Fruit fly (Drosophila melanogaster) whole organism, embryonic: ENCODE results near the gene rec.

Source experiments
- Atf-2 ChIP-seq: fragments of 200-800 bp; sonication (Bioruptor generic); optimal IDR thresholded peaks from 2 replicates; lab custom pipeline; 2016; ENCODE audit warnings: missing biosample characterization, missing genetic modification characterization
- B-H1 ChIP-seq: fragments of 200-800 bp; sonication (Bioruptor generic); IDR thresholded peaks from 3 replicates; pipeline ENCODE4 v1.3.6; 2022; ENCODE audit warnings: missing biosample characterization, missing genetic modification characterization
- Bteb2 ChIP-seq: fragments of 200-800 bp; sonication (Bioruptor generic); optimal IDR thresholded peaks from 2 replicates; lab custom pipeline; 2016; ENCODE audit warnings: missing biosample characterization, missing genetic modification characterization
- CG10543 ChIP-seq: fragments of 200-800 bp; sonication (Bioruptor generic); optimal IDR thresholded peaks from 3 replicates; lab custom pipeline; 2017; ENCODE audit warnings: missing biosample characterization, mild to moderate bottlenecking, missing genetic modification characterization, moderate library complexity
- CG11247 ChIP-seq: fragments of 200-800 bp; sonication (Bioruptor generic); IDR thresholded peaks from 2 replicates; pipeline ENCODE4 v1.3.6; 2022; ENCODE audit warnings: missing biosample characterization, missing genetic modification characterization
- CG11398 ChIP-seq: fragments of 200-800 bp; sonication (Bioruptor generic); optimal IDR thresholded peaks from 2 replicates; lab custom pipeline; 2016; ENCODE audit warnings: missing biosample characterization, missing genetic modification characterization
- CG11696 ChIP-seq: fragments of 200-800 bp; sonication (Bioruptor generic); IDR thresholded peaks from 2 replicates; pipeline ENCODE4 v1.3.6; 2022; ENCODE audit warnings: missing biosample characterization, missing genetic modification characterization
- CG13424 ChIP-seq: fragments of 200-800 bp; sonication (Bioruptor generic); optimal IDR thresholded peaks from 2 replicates; lab custom pipeline; 2019; ENCODE audit warnings: missing biosample characterization, mild to moderate bottlenecking, missing genetic modification characterization, moderate library complexity
- CG17912 ChIP-seq: fragments of 200-800 bp; sonication (Bioruptor generic); optimal IDR thresholded peaks from 2 replicates; lab custom pipeline; 2018; ENCODE audit warnings: missing biosample characterization, mild to moderate bottlenecking, missing genetic modification characterization
- CG18262 ChIP-seq: fragments of 200-800 bp; optimal IDR thresholded peaks from 3 replicates; lab custom pipeline; 2019; ENCODE audit warnings: missing biosample characterization, mild to moderate bottlenecking, missing genetic modification characterization, moderate library complexity
- CG2712 ChIP-seq: fragments of 200-800 bp; optimal IDR thresholded peaks from 3 replicates; lab custom pipeline; 2019; ENCODE audit warnings: missing biosample characterization, mild to moderate bottlenecking, missing genetic modification characterization, moderate library complexity
- CG31224 ChIP-seq: fragments of 200-800 bp; sonication (Bioruptor generic); IDR thresholded peaks from 2 replicates; pipeline ENCODE4 v1.3.6; 2022; ENCODE audit warnings: missing biosample characterization, missing genetic modification characterization
- CG31441 ChIP-seq: fragments of 200-800 bp; sonication (Bioruptor generic); IDR thresholded peaks from 2 replicates; pipeline ENCODE4 v1.3.6; 2022; ENCODE audit warnings: missing biosample characterization, missing genetic modification characterization
- CG32767 ChIP-seq: fragments of 200-800 bp; sonication (Bioruptor generic); IDR thresholded peaks from 2 replicates; pipeline ENCODE4 v1.3.6; 2022; ENCODE audit warnings: missing biosample characterization, missing genetic modification characterization
- CG4282 ChIP-seq: fragments of 200-800 bp; sonication (Bioruptor generic); optimal IDR thresholded peaks from 2 replicates; lab custom pipeline; 2016; ENCODE audit warnings: missing biosample characterization, missing genetic modification characterization
- CG4617 ChIP-seq: fragments of 200-800 bp; sonication (Bioruptor generic); optimal IDR thresholded peaks from 3 replicates; lab custom pipeline; 2016; ENCODE audit warnings: missing biosample characterization, missing genetic modification characterization, borderline replicate concordance
- CG6175 ChIP-seq: fragments of 200-800 bp; sonication (Bioruptor generic); IDR thresholded peaks from 3 replicates; pipeline ENCODE4 v1.3.6; 2022; ENCODE audit warnings: missing biosample characterization, missing genetic modification characterization
- CG7556 ChIP-seq: fragments of 200-800 bp; sonication (Bioruptor generic); optimal IDR thresholded peaks from 2 replicates; lab custom pipeline; 2017; ENCODE audit warnings: missing biosample characterization, mild to moderate bottlenecking, missing genetic modification characterization
- CG8765 ChIP-seq: fragments of 200-800 bp; sonication (Bioruptor generic); IDR thresholded peaks from 2 replicates; pipeline ENCODE4 v1.3.6; 2022; ENCODE audit warnings: missing biosample characterization, missing genetic modification characterization
- CG9817 ChIP-seq: fragments of 200-800 bp; sonication (Bioruptor generic); optimal IDR thresholded peaks from 2 replicates; lab custom pipeline; 2018; ENCODE audit warnings: missing biosample characterization, mild to moderate bottlenecking, missing genetic modification characterization, moderate library complexity
- Dbx ChIP-seq: fragments of 200-800 bp; sonication (Bioruptor generic); IDR thresholded peaks from 3 replicates; pipeline ENCODE4 v1.3.6; 2022; ENCODE audit warnings: missing biosample characterization, missing genetic modification characterization
- Dref ChIP-seq: fragments of 200-800 bp; sonication (Bioruptor generic); IDR thresholded peaks from 2 replicates; pipeline ENCODE4 v1.3.6; 2022; ENCODE audit warnings: missing biosample characterization, missing genetic modification characterization
- E2f1 ChIP-seq: fragments of 200-800 bp; sonication (Bioruptor generic); IDR thresholded peaks from 2 replicates; pipeline ENCODE4 v1.3.6; 2022; ENCODE audit warnings: missing biosample characterization, missing genetic modification characterization
- Ets65A ChIP-seq: fragments of 200-800 bp; sonication (Bioruptor generic); peaks from one replicate; lab custom pipeline; 2016; ENCODE audit warnings: missing biosample characterization, missing genetic modification characterization
- Gsc ChIP-seq: fragments of 200-800 bp; sonication (Bioruptor generic); IDR thresholded peaks from 2 replicates; pipeline ENCODE4 v1.3.6; 2022; ENCODE audit warnings: missing biosample characterization, missing genetic modification characterization
- Kr ChIP-seq: fragments of 200-800 bp; sonication (Bioruptor generic); optimal IDR thresholded peaks from 2 replicates; lab custom pipeline; 2017; ENCODE audit warnings: missing biosample characterization, mild to moderate bottlenecking, missing genetic modification characterization
- MTF-1 ChIP-seq: fragments of 200-800 bp; sonication (Bioruptor generic); optimal IDR thresholded peaks from 2 replicates; lab custom pipeline; 2018; ENCODE audit warnings: missing biosample characterization, mild to moderate bottlenecking, missing genetic modification characterization, borderline replicate concordance
- PHDP ChIP-seq: fragments of 200-800 bp; sonication (Bioruptor generic); optimal IDR thresholded peaks from 3 replicates; lab custom pipeline; 2018; ENCODE audit warnings: missing biosample characterization, mild to moderate bottlenecking, missing genetic modification characterization, moderate library complexity
- Taf1 ChIP-seq: fragments of 200-800 bp; sonication (Bioruptor generic); IDR thresholded peaks from 2 replicates; pipeline ENCODE4 v1.3.6; 2022; ENCODE audit warnings: missing biosample characterization, missing genetic modification characterization
- Usf ChIP-seq: fragments of 200-800 bp; sonication (Bioruptor generic); optimal IDR thresholded peaks from 2 replicates; lab custom pipeline; 2017; ENCODE audit warnings: missing genotype, missing biosample characterization, missing genetic modification characterization
- ap ChIP-seq: fragments of 200-800 bp; sonication (Bioruptor generic); IDR thresholded peaks from 2 replicates; pipeline ENCODE4 v1.3.6; 2022; ENCODE audit warnings: missing biosample characterization, missing genetic modification characterization
- ato ChIP-seq: fragments of 200-800 bp; sonication (Bioruptor generic); IDR thresholded peaks from 2 replicates; pipeline ENCODE4 v1.3.6; 2022; ENCODE audit warnings: missing biosample characterization, missing genetic modification characterization; ENCODE audit not compliant: partially characterized antibody
- bsh ChIP-seq, 2 experiments: fragments of 200-800 bp; sonication (Bioruptor generic); optimal IDR thresholded peaks; 2 replicates each; lab custom pipeline; 2017 to 2018; ENCODE audit warnings: mild to moderate bottlenecking in 2 of 2, missing biosample characterization in 2 of 2, missing genetic modification characterization in 2 of 2, moderate library complexity in 1 of 2
- btn ChIP-seq: fragments of 200-800 bp; sonication (Bioruptor generic); optimal IDR thresholded peaks from 2 replicates; lab custom pipeline; 2016; ENCODE audit warnings: missing biosample characterization, missing genetic modification characterization
- chn ChIP-seq: fragments of 200-800 bp; sonication (Bioruptor generic); optimal IDR thresholded peaks from 2 replicates; lab custom pipeline; 2016; ENCODE audit warnings: missing biosample characterization, missing genetic modification characterization
- ci ChIP-seq: fragments of 200-800 bp; sonication (Bioruptor generic); IDR thresholded peaks from 3 replicates; pipeline ENCODE4 v1.3.6; 2022; ENCODE audit warnings: missing biosample characterization, missing genetic modification characterization
- crol ChIP-seq: fragments of 200-800 bp; sonication (Bioruptor generic); IDR thresholded peaks from 2 replicates; pipeline ENCODE4 v1.3.6; 2022; ENCODE audit warnings: missing biosample characterization, missing genetic modification characterization
- dan ChIP-seq: fragments of 200-800 bp; sonication (Bioruptor generic); IDR thresholded peaks from 2 replicates; pipeline ENCODE4 v1.3.6; 2022; ENCODE audit warnings: missing biosample characterization, missing genetic modification characterization
- dmrt11E ChIP-seq: fragments of 200-800 bp; sonication (Bioruptor generic); optimal IDR thresholded peaks from 3 replicates; lab custom pipeline; 2018; ENCODE audit warnings: missing biosample characterization, mild to moderate bottlenecking, missing genetic modification characterization, moderate library complexity
- emc ChIP-seq: fragments of 200-800 bp; sonication (Bioruptor generic); optimal IDR thresholded peaks from 2 replicates; lab custom pipeline; 2016; ENCODE audit warnings: missing biosample characterization, missing genetic modification characterization
- ewg ChIP-seq: fragments of 200-800 bp; sonication (Bioruptor generic); optimal IDR thresholded peaks from 3 replicates; lab custom pipeline; 2017; ENCODE audit warnings: mild to moderate bottlenecking, missing biosample characterization, missing genetic modification reagents, missing genetic modification characterization
- gem ChIP-seq: fragments of 200-800 bp; sonication (Bioruptor generic); optimal IDR thresholded peaks from 2 replicates; lab custom pipeline; 2019; ENCODE audit warnings: missing biosample characterization, mild to moderate bottlenecking, missing genetic modification characterization, moderate library complexity
- h ChIP-seq: fragments of >200 bp; optimal IDR thresholded peaks from 2 replicates; lab custom pipeline; 2017
- insv ChIP-seq, 2 experiments: fragments of 200-800 bp; sonication (Bioruptor generic); optimal IDR thresholded peaks; 3 replicates each; lab custom pipeline; 2016 to 2018; ENCODE audit warnings: missing biosample characterization in 2 of 2, missing genetic modification characterization in 2 of 2
- kay ChIP-seq: fragments of 200-800 bp; sonication (Bioruptor generic); optimal IDR thresholded peaks from 2 replicates; lab custom pipeline; 2016; ENCODE audit warnings: missing biosample characterization, missing genetic modification characterization
- lab ChIP-seq: fragments of 200-800 bp; sonication (Bioruptor generic); optimal IDR thresholded peaks from 3 replicates; lab custom pipeline; 2017; ENCODE audit warnings: missing biosample characterization, missing genetic modification characterization, mild to moderate bottlenecking, moderate library complexity, missing genetic modification reagents
- luna ChIP-seq: fragments of 200-800 bp; sonication (Bioruptor generic); optimal IDR thresholded peaks from 2 replicates; lab custom pipeline; 2016; ENCODE audit warnings: missing biosample characterization, missing genetic modification characterization
- nom ChIP-seq: fragments of 200-800 bp; sonication (Bioruptor generic); optimal IDR thresholded peaks from 2 replicates; lab custom pipeline; 2017; ENCODE audit warnings: missing biosample characterization, missing genetic modification characterization, mild to moderate bottlenecking, moderate library complexity, missing genetic modification reagents
- otp ChIP-seq: fragments of 200-800 bp; sonication (Bioruptor generic); IDR thresholded peaks from 3 replicates; pipeline ENCODE4, ENCODE4 v1.3.6; 2022; ENCODE audit warnings: missing biosample characterization, missing genetic modification characterization
- pum ChIP-seq: fragments of 200-800 bp; sonication (Bioruptor generic); optimal IDR thresholded peaks from 2 replicates; lab custom pipeline; 2016; ENCODE audit warnings: missing biosample characterization, missing genetic modification characterization
- ssp ChIP-seq: fragments of 200-800 bp; sonication (Bioruptor generic); IDR thresholded peaks from 2 replicates; pipeline ENCODE4 v1.3.6; 2022; ENCODE audit warnings: missing biosample characterization, missing genetic modification characterization
- wek ChIP-seq: fragments of 200-800 bp; sonication (Bioruptor generic); optimal IDR thresholded peaks from 3 replicates; lab custom pipeline; 2018; ENCODE audit warnings: missing biosample characterization, mild to moderate bottlenecking, missing genetic modification characterization, moderate library complexity

The rec gene

dm6 chr3R:15857189-15857767, 24.8 kb upstream of the rec start, which contains the start of gene Hmt-1 (continued):
- TF ChIP-seq bsh (GFP tag; optimal IDR thresholded peaks at IDR 0.05; lab: Kevin White, UChicago) (no peak), Taf1 (GFP tag; lab: Robert Waterston, UW) (no peak), Ets65A (no peak), emc (GFP tag; lab: Kevin White, UChicago) (no peak), CG8765 (GFP tag; lab: Robert Waterston, UW) (no peak), CG31441 (no peak), ssp (GFP tag; lab: Robert Waterston, UW) (peak; percentile 74), CG11247 (GFP tag; lab: Robert Waterston, UW) (no peak), ato (GFP tag; lab: Robert Waterston, UW) (no peak), CG11696 (GFP tag; lab: Robert Waterston, UW) (no peak), CG2712 (tag; lab: Kevin White, UChicago) (no peak), Atf-2 (GFP tag; lab: Kevin White, UChicago) (no peak), Usf (GFP tag; lab: Kevin White, UChicago) (no peak), lab (GFP tag; lab: Kevin White, UChicago) (no peak), otp (no peak), CG6175 (GFP tag; lab: Robert Waterston, UW) (no peak), pum (GFP tag; lab: Kevin White, UChicago) (no peak), CG11398 (GFP tag; lab: Kevin White, UChicago) (no peak), crol (GFP tag; lab: Robert Waterston, UW) (no peak), ci (GFP tag; lab: Robert Waterston, UW) (no peak), btn (GFP tag; lab: Kevin White, UChicago) (no peak), ap (GFP tag; lab: Robert Waterston, UW) (no peak), CG32767 (GFP tag; lab: Robert Waterston, UW) (no peak), dmrt11E (tag; lab: Kevin White, UChicago) (no peak), Kr (GFP tag; lab: Kevin White, UChicago) (no peak), h (lab: Kevin White, UChicago) (no peak), E2f1 (GFP tag; lab: Robert Waterston, UW) (no peak), CG10543 (GFP tag; lab: Kevin White, UChicago) (no peak), gem (tag; lab: Kevin White, UChicago) (no peak), PHDP (tag; lab: Kevin White, UChicago) (no peak), CG7556 (GFP tag; lab: Kevin White, UChicago) (no peak), Dbx (GFP tag; lab: Robert Waterston, UW) (no peak), Bteb2 (GFP tag; lab: Kevin White, UChicago) (no peak), nom (no peak), CG17912 (no peak), insv (GFP tag; optimal IDR thresholded peaks at IDR 0.05; lab: Kevin White, UChicago) (peak; percentile 95 to 99), ewg (GFP tag; lab: Kevin White, UChicago) (no peak), CG4617 (GFP tag; lab: Kevin White, UChicago) (peak; percentile 30), luna (GFP tag; lab: Kevin White, UChicago) (no peak), CG31224 (GFP tag; lab: Robert Waterston, UW) (no peak), Dref (GFP tag; lab: Robert Waterston, UW) (no peak), CG13424 (tag; lab: Kevin White, UChicago) (peak; percentile 5), CG9817 (no peak), MTF-1 (GFP tag; lab: Kevin White, UChicago) (no peak), chn (GFP tag; lab: Kevin White, UChicago) (no peak), Gsc (GFP tag; lab: Robert Waterston, UW) (no peak), dan (GFP tag; lab: Robert Waterston, UW) (no peak), CG4282 (GFP tag; lab: Kevin White, UChicago) (no peak), wek (GFP tag; lab: Kevin White, UChicago) (no peak), B-H1 (GFP tag; lab: Robert Waterston, UW) (no peak), kay (GFP tag; lab: Kevin White, UChicago) (no peak), CG18262 (tag; lab: Kevin White, UChicago) (no peak)
